Fruit fly (Drosophila melanogaster) whole organism, prepupa: ENCODE measurements around the gene CG32259.

ENCODE experiments used
- Blimp-1 ChIP-seq: fragments of 200-800 bp; sonication (Bioruptor generic); optimal IDR thresholded peaks from 3 replicates; lab custom pipeline; 2017; ENCODE audit warnings: missing biosample characterization, missing genetic modification characterization, mild to moderate bottlenecking, moderate library complexity, missing genetic modification reagents
- CG10631 ChIP-seq: fragments of 200-800 bp; sonication (Bioruptor generic); optimal IDR thresholded peaks from 2 replicates; lab custom pipeline; 2016; ENCODE audit warnings: missing biosample characterization, missing genetic modification characterization
- CG10669 ChIP-seq: fragments of 200-800 bp; sonication (Bioruptor generic); optimal IDR thresholded peaks from 3 replicates; lab custom pipeline; 2018; ENCODE audit warnings: missing biosample characterization, mild to moderate bottlenecking, missing genetic modification characterization, moderate library complexity
- CG11294 ChIP-seq: fragments of 200-800 bp; sonication (Bioruptor generic); IDR thresholded peaks from 2 replicates; pipeline ENCODE4 v1.3.6; 2022; ENCODE audit warnings: missing biosample characterization, missing genetic modification characterization
- CG11902 ChIP-seq: fragments of 200-800 bp; sonication (Bioruptor generic); optimal IDR thresholded peaks from 3 replicates; lab custom pipeline; 2016; ENCODE audit warnings: missing biosample characterization, missing genetic modification characterization
- CG15336 ChIP-seq: fragments of 200-800 bp; sonication (Bioruptor generic); IDR thresholded peaks from 2 replicates; pipeline ENCODE4 v1.3.6; 2022; ENCODE audit warnings: missing biosample characterization, missing genetic modification characterization
- CG1621 ChIP-seq: fragments of 200-800 bp; sonication (Bioruptor generic); optimal IDR thresholded peaks from 3 replicates; lab custom pipeline; 2018; ENCODE audit warnings: missing biosample characterization, mild to moderate bottlenecking, missing genetic modification characterization
- CG16779 ChIP-seq: fragments of 200-800 bp; sonication (Bioruptor generic); optimal IDR thresholded peaks from 3 replicates; lab custom pipeline; 2017; ENCODE audit warnings: missing biosample characterization, mild to moderate bottlenecking, missing genetic modification characterization
- CG3032 ChIP-seq: fragments of 200-800 bp; optimal IDR thresholded peaks from 2 replicates; lab custom pipeline; 2019; ENCODE audit warnings: missing biosample characterization, mild to moderate bottlenecking, missing genetic modification characterization, moderate library complexity
- CG34406 ChIP-seq: fragments of 200-800 bp; sonication (Bioruptor generic); optimal IDR thresholded peaks from 3 replicates; lab custom pipeline; 2016; ENCODE audit warnings: missing biosample characterization, missing genetic modification characterization
- CG3919 ChIP-seq: fragments of 200-800 bp; sonication (Bioruptor generic); optimal IDR thresholded peaks from 3 replicates; lab custom pipeline; 2016; ENCODE audit warnings: missing biosample characterization, missing genetic modification characterization
- CG6163 ChIP-seq: fragments of 200-800 bp; sonication (Bioruptor generic); IDR thresholded peaks from 3 replicates; pipeline ENCODE4 v1.3.6; 2022; ENCODE audit warnings: missing biosample characterization, missing genetic modification characterization
- CG6792 ChIP-seq: fragments of 200-800 bp; sonication (Bioruptor generic); optimal IDR thresholded peaks from 3 replicates; lab custom pipeline; 2016; ENCODE audit warnings: missing biosample characterization, missing genetic modification characterization
- CG6808 ChIP-seq: fragments of 200-800 bp; sonication (Bioruptor generic); optimal IDR thresholded peaks from 3 replicates; lab custom pipeline; 2017; ENCODE audit warnings: missing biosample characterization, missing genetic modification characterization, mild to moderate bottlenecking, moderate library complexity, missing genetic modification reagents
- CG7368 ChIP-seq: fragments of 200-800 bp; sonication (Bioruptor generic); optimal IDR thresholded peaks from 3 replicates; lab custom pipeline; 2016; ENCODE audit warnings: missing biosample characterization, missing genetic modification characterization
- CG8119 ChIP-seq: fragments of 200-800 bp; sonication (Bioruptor generic); IDR thresholded peaks from 3 replicates; pipeline ENCODE4 v1.3.6; 2022; ENCODE audit warnings: missing biosample characterization, missing genetic modification characterization
- CG8319 ChIP-seq: fragments of 200-800 bp; sonication (Bioruptor generic); optimal IDR thresholded peaks from 3 replicates; lab custom pipeline; 2016; ENCODE audit warnings: missing biosample characterization, missing genetic modification characterization
- CG8632 ChIP-seq: fragments of 200-800 bp; sonication (Bioruptor generic); optimal IDR thresholded peaks from 3 replicates; lab custom pipeline; 2016; ENCODE audit warnings: missing biosample characterization, missing genetic modification characterization
- CG9139 ChIP-seq: fragments of 200-800 bp; sonication (Bioruptor generic); optimal IDR thresholded peaks from 3 replicates; lab custom pipeline; 2017; ENCODE audit warnings: missing biosample characterization, mild to moderate bottlenecking, missing genetic modification characterization
- Eip75B ChIP-seq: fragments of 200-800 bp; sonication (Bioruptor generic); optimal IDR thresholded peaks from 3 replicates; lab custom pipeline; 2016; ENCODE audit warnings: missing biosample characterization, missing genetic modification characterization
- Eip93F ChIP-seq: fragments of 200-800 bp; sonication (Bioruptor generic); optimal IDR thresholded peaks from 2 replicates; lab custom pipeline; 2016; ENCODE audit warnings: missing biosample characterization, mild to moderate bottlenecking, missing genetic modification characterization
- Hr38 ChIP-seq: sonication (Bioruptor generic); optimal IDR thresholded peaks from 2 replicates; lab custom pipeline; 2016; ENCODE audit warnings: missing biosample characterization, missing genetic modification characterization
- Hr39 ChIP-seq: fragments of 200-800 bp; sonication (Bioruptor generic); optimal IDR thresholded peaks from 2 replicates; lab custom pipeline; 2016; ENCODE audit warnings: missing biosample characterization, missing genetic modification characterization
- Hr4 ChIP-seq: fragments of 200-800 bp; sonication (Bioruptor generic); optimal IDR thresholded peaks from 3 replicates; lab custom pipeline; 2016; ENCODE audit warnings: missing biosample characterization, missing genetic modification characterization
- Lpt ChIP-seq: fragments of 200-800 bp; sonication (Bioruptor generic); optimal IDR thresholded peaks from 3 replicates; lab custom pipeline; 2016; ENCODE audit warnings: missing biosample characterization, missing genetic modification characterization
- Met ChIP-seq: fragments of 200-800 bp; sonication (Bioruptor generic); optimal IDR thresholded peaks from 3 replicates; lab custom pipeline; 2016; ENCODE audit warnings: missing biosample characterization, missing genetic modification characterization
- Smox ChIP-seq: fragments of 200-800 bp; sonication (Bioruptor generic); optimal IDR thresholded peaks from 3 replicates; lab custom pipeline; 2016; ENCODE audit warnings: missing biosample characterization, missing genetic modification characterization
- Sox102F ChIP-seq: fragments of 200-800 bp; sonication (Bioruptor generic); optimal IDR thresholded peaks from 2 replicates; lab custom pipeline; 2016; ENCODE audit warnings: missing biosample characterization, mild to moderate bottlenecking, missing genetic modification characterization
- achi ChIP-seq: fragments of 200-800 bp; sonication (Bioruptor generic); optimal IDR thresholded peaks from 3 replicates; lab custom pipeline; 2016; ENCODE audit warnings: missing biosample characterization, missing genetic modification characterization
- acj6 ChIP-seq: fragments of 200-800 bp; sonication (Bioruptor generic); optimal IDR thresholded peaks from 3 replicates; lab custom pipeline; 2016; ENCODE audit warnings: missing biosample characterization, missing genetic modification characterization
- cyc ChIP-seq: fragments of 200-800 bp; sonication (Bioruptor generic); optimal IDR thresholded peaks from 3 replicates; lab custom pipeline; 2016; ENCODE audit warnings: missing biosample characterization, missing genetic modification characterization
- dsx ChIP-seq: fragments of 200-800 bp; optimal IDR thresholded peaks from 3 replicates; lab custom pipeline; 2019; ENCODE audit warnings: missing biosample characterization, mild to moderate bottlenecking, missing genetic modification characterization, moderate library complexity; ENCODE audit not compliant: poor library complexity, severe bottlenecking
- eg ChIP-seq: fragments of 200-800 bp; sonication (Bioruptor generic); IDR thresholded peaks from 3 replicates; pipeline ENCODE4 v1.3.6; 2022; ENCODE audit warnings: missing biosample characterization, missing genetic modification characterization
- fd59A ChIP-seq: fragments of 200-800 bp; sonication (Bioruptor generic); optimal IDR thresholded peaks from 2 replicates; lab custom pipeline; 2017; ENCODE audit warnings: missing biosample characterization, mild to moderate bottlenecking, missing genetic modification characterization, missing genetic modification reagents
- fd85E ChIP-seq: fragments of 200-800 bp; sonication (Bioruptor generic); optimal IDR thresholded peaks from 3 replicates; lab custom pipeline; 2016; ENCODE audit warnings: missing biosample characterization, missing genetic modification characterization
- fkh ChIP-seq: fragments of 200-800 bp; sonication (Bioruptor generic); optimal IDR thresholded peaks from 3 replicates; lab custom pipeline; 2017; ENCODE audit warnings: missing biosample characterization, mild to moderate bottlenecking, missing genetic modification characterization, moderate library complexity
- ss ChIP-seq, 2 experiments: fragments of 200-800 bp; sonication (Bioruptor generic); optimal IDR thresholded peaks; 2 replicates in 1 of 2; 3 replicates in 1 of 2; lab custom pipeline; 2017 to 2018; ENCODE audit warnings: mild to moderate bottlenecking in 2 of 2, missing biosample characterization in 2 of 2, missing genetic modification characterization in 2 of 2, moderate library complexity in 1 of 2
- svp ChIP-seq: fragments of 200-800 bp; sonication (Bioruptor generic); peaks from one replicate; lab custom pipeline; 2016; ENCODE audit warnings: missing biosample characterization, missing genetic modification characterization

Gene CG32259

dm6 chr3L:4081243-4081642 lies 12.1 kb downstream of the CG32259 start:
- no peak for TF ChIP-seq CG16779
- no peak for TF ChIP-seq Eip93F (GFP tag; lab: Kevin White, UChicago)
- TF ChIP-seq CG8319 (GFP tag; lab: Kevin White, UChicago): no peak
- TF ChIP-seq CG11294 (GFP tag; lab: Robert Waterston, UW): no peak
- no peak for TF ChIP-seq Hr4
- no peak for TF ChIP-seq fd85E (GFP tag; lab: Kevin White, UChicago)
- no peak for TF ChIP-seq CG34406
- TF ChIP-seq CG11902 (GFP tag; lab: Kevin White, UChicago): no peak
- no peak for TF ChIP-seq acj6 (GFP tag; lab: Kevin White, UChicago)
- no peak for TF ChIP-seq Hr39 (GFP tag; lab: Kevin White, UChicago)
- TF ChIP-seq Hr38 (GFP tag; lab: Kevin White, UChicago): no peak
- no peak for TF ChIP-seq CG10631 (GFP tag; lab: Kevin White, UChicago)
- TF ChIP-seq fkh (GFP tag; lab: Kevin White, UChicago): no peak
- no peak for TF ChIP-seq CG3032 (tag; lab: Kevin White, UChicago)
- no peak for TF ChIP-seq CG7368 (GFP tag; lab: Kevin White, UChicago)
- no peak for TF ChIP-seq CG8119
- no peak for TF ChIP-seq achi (GFP tag; lab: Kevin White, UChicago)
- TF ChIP-seq, all 60 proteins: peak for 0

dm6 chr3L:4083442-4083841 lies 14.3 kb downstream of the CG32259 start:
- TF ChIP-seq Eip75B (GFP tag; lab: Kevin White, UChicago): no peak

dm6 chr3L:4085867-4086266 lies 16.7 kb downstream of the CG32259 start:
- TF ChIP-seq fd59A (GFP tag; lab: Kevin White, UChicago): no peak
- no peak for TF ChIP-seq Blimp-1 (GFP tag; lab: Kevin White, UChicago)
- no peak for TF ChIP-seq CG6808 (GFP tag; lab: Kevin White, UChicago)
- no peak for TF ChIP-seq ss (GFP tag; optimal IDR thresholded peaks at IDR 0.05; lab: Kevin White, UChicago)
- TF ChIP-seq CG15336 (GFP tag; lab: Robert Waterston, UW): no peak
- TF ChIP-seq svp (GFP tag; lab: Kevin White, UChicago): no peak
- TF ChIP-seq dsx: no peak
- TF ChIP-seq Sox102F: no peak
- TF ChIP-seq CG1621: no peak

dm6 chr3L:4087281-4087680 lies 18.1 kb downstream of the CG32259 start, which contains the start of gene CG14989:
CG14989 (plus strand) TSS chr3L:4087581.
- TF ChIP-seq CG6163 (no peak), CG10669 (no peak), CG6792 (no peak), cyc (GFP tag; lab: Kevin White, UChicago) (no peak), fkh (GFP tag; lab: Kevin White, UChicago) (no peak), CG11902 (GFP tag; lab: Kevin White, UChicago) (no peak), CG3032 (tag; lab: Kevin White, UChicago) (no peak), CG3919 (GFP tag; lab: Kevin White, UChicago) (no peak), Lpt (no peak), svp (GFP tag; lab: Kevin White, UChicago) (no peak), CG8119 (no peak), CG16779 (no peak), CG34406 (no peak), CG15336 (GFP tag; lab: Robert Waterston, UW) (no peak), CG10631 (GFP tag; lab: Kevin White, UChicago) (no peak), eg (GFP tag; lab: Robert Waterston, UW) (no peak)

dm6 chr3L:4088694-4089190 lies 19.6 kb downstream of the CG32259 start, which contains the start of gene Gad1:
Gad1 (minus strand) TSS chr3L:4088744.
- TF ChIP-seq Eip93F (GFP tag; lab: Kevin White, UChicago): no peak
- no peak for TF ChIP-seq CG11902 (GFP tag; lab: Kevin White, UChicago)
- TF ChIP-seq Smox (GFP tag; lab: Kevin White, UChicago): no peak
- TF ChIP-seq CG6808 (GFP tag; lab: Kevin White, UChicago): no peak
- no peak for TF ChIP-seq Met (GFP tag; lab: Kevin White, UChicago)
- no peak for TF ChIP-seq CG3919 (GFP tag; lab: Kevin White, UChicago)
- no peak for TF ChIP-seq Blimp-1 (GFP tag; lab: Kevin White, UChicago)
- no peak for TF ChIP-seq Hr4
- TF ChIP-seq CG8632 (GFP tag; lab: Kevin White, UChicago): no peak
- no peak for TF ChIP-seq CG11294 (GFP tag; lab: Robert Waterston, UW)
- TF ChIP-seq Hr38 (GFP tag; lab: Kevin White, UChicago): no peak
- no peak for TF ChIP-seq CG8319 (GFP tag; lab: Kevin White, UChicago)
- no peak for TF ChIP-seq CG9139 (GFP tag; lab: Kevin White, UChicago)
